Worm (Caenorhabditis elegans): ENCODE measurements around the gene srh-10.

srh-10 gene

ce11 chrV:6043275-6044271 is 23.4 kb downstream of the srh-10 start, which contains the start of gene cpi-2 (continued):
- TF ChIP-seq ceh-8 (GFP tag; optimal IDR thresholded peaks at IDR 0.05) (no peak), nhr-90 (tag; optimal IDR thresholded peaks at IDR 0.05; ENCODE audit: poor library complexity) (peak; percentile 27), irx-1 (tag; optimal IDR thresholded peaks at IDR 0.05) (no peak), mep-1 (tag; optimal IDR thresholded peaks at IDR 0.05) (peak; percentile 51), hlh-17 (GFP tag; optimal IDR thresholded peaks at IDR 0.05; ENCODE audit: borderline replicate concordance) (no peak), egl-13 (tag; optimal IDR thresholded peaks at IDR 0.05) (no peak), nhr-19 (GFP tag; conservative IDR thresholded peaks at IDR 0.05) (no peak; the same call in 1 of the 2 replicates), fkh-8 (tag; optimal IDR thresholded peaks at IDR 0.05) (peak; percentile 5), lin-15B (tag; optimal IDR thresholded peaks at IDR 0.05) (peak; percentile 8), pqm-1 (tag; optimal IDR thresholded peaks at IDR 0.05) (no peak), nhr-20 (tag; optimal IDR thresholded peaks at IDR 0.05) (peak; percentile 46), hpl-2 (GFP tag; optimal IDR thresholded peaks at IDR 0.05) (no peak), zag-1 (tag; optimal IDR thresholded peaks at IDR 0.05) (no peak), lsy-2 (tag; optimal IDR thresholded peaks at IDR 0.05) (peak; percentile 38 to 42), nhr-76 (tag; optimal IDR thresholded peaks at IDR 0.05) (no peak), aly-2 (tag; optimal IDR thresholded peaks at IDR 0.05) (no peak), efl-3 (GFP tag; optimal IDR thresholded peaks at IDR 0.05) (no peak), jun-1 (tag; optimal IDR thresholded peaks at IDR 0.05) (peak; percentile 63), isw-1 (GFP tag; IDR thresholded peaks at IDR 0.05) (no peak), ceh-90 (tag; optimal IDR thresholded peaks at IDR 0.05) (no peak), xbp-1 (tag; optimal IDR thresholded peaks at IDR 0.05) (peak; percentile 43), sox-4 (tag; optimal IDR thresholded peaks at IDR 0.05) (no peak), lin-35 (GFP tag; optimal IDR thresholded peaks at IDR 0.05) (peak; percentile 90 to 94), fos-1 (tag; optimal IDR thresholded peaks at IDR 0.05) (peak; percentile 69), nhr-47 (tag; optimal IDR thresholded peaks at IDR 0.05) (peak; percentile 20), lin-39 (tag; optimal IDR thresholded peaks at IDR 0.05) (no peak), nhr-71 (tag; optimal IDR thresholded peaks at IDR 0.05) (peak; percentile 45), efl-1 (optimal IDR thresholded peaks at IDR 0.05) (peak; percentile 89 to 92), efl-1 (GFP tag; optimal IDR thresholded peaks at IDR 0.05 in 1 of 2) (peak; percentile 91 to 98), skn-1 (tag; optimal IDR thresholded peaks at IDR 0.05) (no peak), vab-15 (tag; optimal IDR thresholded peaks at IDR 0.05) (no peak), Y116A8C.19 (tag; optimal IDR thresholded peaks at IDR 0.05; ENCODE audit: borderline replicate concordance) (no peak), fkh-10 (GFP tag; optimal IDR thresholded peaks at IDR 0.05) (no peak), mab-9 (GFP tag; IDR thresholded peaks at IDR 0.05) (no peak), rnt-1 (tag; optimal IDR thresholded peaks at IDR 0.05) (peak; percentile 58), alr-1 (tag; optimal IDR thresholded peaks at IDR 0.05; ENCODE audit: borderline replicate concordance) (no peak), dsc-1 (tag; optimal IDR thresholded peaks at IDR 0.05) (no peak), unc-62 (GFP tag; optimal IDR thresholded peaks at IDR 0.05) (no peak), tlp-1 (tag; optimal IDR thresholded peaks at IDR 0.05) (no peak), ceh-82 (tag; optimal IDR thresholded peaks at IDR 0.05) (peak in 1 of 3 experiments; percentile 17), grh-1 (GFP tag; IDR thresholded peaks at IDR 0.05) (no peak), ceh-63 (GFP tag; optimal IDR thresholded peaks at IDR 0.05) (no peak), sup-37 (GFP tag; optimal IDR thresholded peaks at IDR 0.05) (no peak), tbx-2 (tag; optimal IDR thresholded peaks at IDR 0.05) (peak; percentile 26), aha-1 (tag; optimal IDR thresholded peaks at IDR 0.05) (no peak), ama-1 (optimal IDR thresholded peaks at IDR 0.05) (no peak), ets-5 (GFP tag; IDR thresholded peaks at IDR 0.05) (no peak), unc-98 (GFP tag; IDR thresholded peaks at IDR 0.05) (no peak), fkh-4 (tag; optimal IDR thresholded peaks at IDR 0.05; ENCODE audit: borderline replicate concordance) (no peak)

Data from whole organism, L1 larva.